Fruit fly (Drosophila melanogaster): ENCODE results near the gene GstD10.

The GstD10 gene

DNA sequence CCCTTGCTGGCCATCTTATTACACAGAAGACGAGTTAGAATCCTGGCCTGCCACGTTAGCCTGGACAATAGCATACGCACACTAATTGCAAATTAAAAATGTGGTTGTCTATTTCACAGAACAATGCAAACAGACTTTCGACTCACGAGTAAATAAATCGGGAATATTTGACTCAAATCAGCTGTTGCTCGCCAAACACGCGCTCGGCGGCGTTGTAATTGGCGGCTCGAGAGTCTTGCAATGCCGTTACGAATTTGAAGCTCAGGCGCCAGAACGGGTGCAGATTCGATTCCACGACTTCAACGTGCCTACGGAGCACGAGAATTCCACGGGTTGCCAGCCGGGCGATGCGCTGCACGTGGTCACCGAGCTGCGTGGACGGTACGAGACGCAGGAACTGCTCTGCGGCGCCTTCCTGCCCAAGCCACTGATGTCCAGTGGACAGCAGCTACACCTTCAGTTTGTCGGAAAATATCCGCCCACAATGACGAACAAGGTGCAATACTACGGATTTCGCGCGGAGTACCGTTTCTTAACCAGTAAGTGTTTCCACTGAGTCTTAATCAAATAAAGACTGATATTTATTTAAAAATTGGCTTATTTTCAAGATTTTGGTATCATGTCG is 36.2 kb upstream of the GstD10 start, which contains the start of gene DNAlig3:
Gene DNAlig3 (minus strand): TSS at position 168 of the 625 bp plus-strand sequence.
- TF ChIP-seq brk (GFP tag; optimal IDR thresholded peaks at IDR 0.05) (no peak), dsf (GFP tag; optimal IDR thresholded peaks at IDR 0.05; ENCODE audit: borderline replicate concordance) (no peak), Vsx2 (GFP tag; optimal IDR thresholded peaks at IDR 0.05; ENCODE audit: partially characterized antibody) (no peak), Rel (GFP tag; optimal IDR thresholded peaks at IDR 0.05) (no peak), Rel (tag; optimal IDR thresholded peaks at IDR 0.05) (peak; percentile 83), CG9705 (GFP tag; optimal IDR thresholded peaks at IDR 0.05) (no peak), jim (GFP tag; optimal IDR thresholded peaks at IDR 0.05) (no peak)

DNA sequence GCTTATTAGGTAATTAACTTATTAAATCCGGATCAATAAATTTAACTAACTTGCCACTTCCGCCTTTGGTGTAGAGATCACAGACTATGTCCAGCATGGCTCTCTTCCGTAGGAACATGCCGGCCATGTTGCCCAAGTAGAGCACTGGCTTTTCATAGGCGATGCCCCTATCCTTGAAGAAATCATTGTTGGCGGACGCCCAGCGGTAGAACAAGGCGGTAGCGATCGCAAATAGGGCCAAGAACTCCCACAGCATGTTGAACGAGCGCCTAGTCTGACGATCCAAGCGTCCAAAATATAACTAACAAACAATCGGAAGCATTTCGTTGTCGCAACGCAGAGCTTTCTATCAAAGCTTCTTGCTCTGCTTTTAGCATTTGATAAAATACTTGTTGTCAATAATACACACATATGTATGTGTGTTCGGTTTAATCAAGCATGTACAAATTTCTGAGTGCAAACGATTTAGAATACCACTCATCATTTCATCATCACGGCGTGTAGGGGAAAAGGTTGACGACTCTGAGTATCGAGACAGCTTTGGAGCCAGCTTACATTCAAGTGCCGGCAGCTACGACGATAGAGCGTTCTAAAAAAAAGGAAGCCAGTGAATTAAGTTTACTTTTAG is 33.2 kb upstream of the GstD10 start, which contains the start of gene Cyp9f3:
Gene Cyp9f3 (minus strand): TSS at position 310 of the 628 bp plus-strand sequence.
- TF ChIP-seq Hr83 (GFP tag; optimal IDR thresholded peaks at IDR 0.05; ENCODE audit: poor library complexity, severe bottlenecking) (no peak), Vsx2 (GFP tag; optimal IDR thresholded peaks at IDR 0.05; ENCODE audit: partially characterized antibody) (peak; percentile 20), CrebA (GFP tag; optimal IDR thresholded peaks at IDR 0.05; ENCODE audit: borderline replicate concordance) (peak; percentile 32), rgr (GFP tag; optimal IDR thresholded peaks at IDR 0.05) (peak; percentile 9)

DNA sequence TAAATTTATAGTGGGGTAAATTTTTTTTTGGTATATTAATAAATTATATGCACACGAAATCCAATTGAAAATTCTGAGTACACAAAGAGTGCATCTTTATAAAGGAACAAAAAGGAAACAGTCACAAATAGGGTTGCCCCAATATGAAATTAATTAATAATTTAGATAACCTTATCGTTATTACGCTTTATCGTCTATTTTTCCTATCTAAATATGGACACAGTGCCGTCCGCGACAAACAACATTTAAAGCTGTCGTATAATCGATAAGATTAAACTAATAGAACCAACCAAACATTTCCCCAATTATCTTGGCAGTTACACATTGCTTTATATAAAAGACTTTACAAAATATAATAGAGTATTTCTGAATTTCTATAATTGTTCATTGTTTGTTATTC is 32.5 kb upstream of the GstD10 start:
- TF ChIP-seq br (GFP tag; optimal IDR thresholded peaks at IDR 0.05) (no peak), Hr83 (GFP tag; optimal IDR thresholded peaks at IDR 0.05; ENCODE audit: poor library complexity, severe bottlenecking) (no peak), jim (GFP tag; optimal IDR thresholded peaks at IDR 0.05) (no peak), ey (GFP tag; optimal IDR thresholded peaks at IDR 0.05) (no peak), CG9705 (GFP tag; optimal IDR thresholded peaks at IDR 0.05) (no peak), dmrt93B (GFP tag; optimal IDR thresholded peaks at IDR 0.05) (no peak), Hnf4 (GFP tag; optimal IDR thresholded peaks at IDR 0.05) (no peak), foxo (GFP tag; optimal IDR thresholded peaks at IDR 0.05) (no peak), OdsH (GFP tag; optimal IDR thresholded peaks at IDR 0.05) (no peak), sv (GFP tag; optimal IDR thresholded peaks at IDR 0.05) (no peak), Hr78 (GFP tag; optimal IDR thresholded peaks at IDR 0.05) (no peak), dsf (GFP tag; optimal IDR thresholded peaks at IDR 0.05; ENCODE audit: borderline replicate concordance) (no peak), HLH106 (tag; optimal IDR thresholded peaks at IDR 0.05) (no peak), sage (GFP tag; optimal IDR thresholded peaks at IDR 0.05) (peak; percentile 38), dl (GFP tag; optimal IDR thresholded peaks at IDR 0.05; ENCODE audit: insufficient read depth in 1 of 2, partially characterized antibody in 2 of 2) (no peak), h (GFP tag; optimal IDR thresholded peaks at IDR 0.05) (peak; percentile 24), tai (GFP tag; optimal IDR thresholded peaks at IDR 0.05) (no peak), fru (GFP tag; optimal IDR thresholded peaks at IDR 0.05) (no peak), psq (GFP tag; optimal IDR thresholded peaks at IDR 0.05) (no peak), rgr (GFP tag; optimal IDR thresholded peaks at IDR 0.05) (no peak), CrebA (GFP tag; optimal IDR thresholded peaks at IDR 0.05; ENCODE audit: borderline replicate concordance) (peak; percentile 28), woc (GFP tag; optimal IDR thresholded peaks at IDR 0.05) (no peak)

DNA sequence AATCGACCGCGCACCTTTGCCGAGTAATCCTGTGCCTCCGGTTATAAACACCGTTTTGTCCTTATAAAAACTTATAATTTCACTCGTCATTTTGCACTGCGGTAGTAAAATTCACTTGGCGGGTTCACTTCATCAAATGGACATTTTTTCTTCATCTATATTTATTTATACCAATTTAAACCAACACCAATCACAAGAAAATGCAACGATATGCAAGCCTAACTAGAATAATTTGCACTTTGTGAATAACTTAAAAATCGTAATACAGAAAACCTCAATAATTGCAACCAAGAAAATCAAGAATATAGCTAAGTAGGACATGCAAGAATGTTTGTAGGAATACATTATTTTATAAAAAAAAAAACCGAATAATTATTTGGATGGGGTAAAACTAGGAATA is 30.3 kb upstream of the GstD10 start, which contains the start of the genes CG10096 and CG10097:
Gene CG10096 (minus strand): TSS at position 101 of the 400 bp plus-strand sequence.
Gene CG10097 (minus strand): TSS at position 101 of the 400 bp plus-strand sequence.
- no peak for TF ChIP-seq Hr83 (GFP tag; optimal IDR thresholded peaks at IDR 0.05; ENCODE audit: poor library complexity, severe bottlenecking)
- no peak for TF ChIP-seq dsf (GFP tag; optimal IDR thresholded peaks at IDR 0.05; ENCODE audit: borderline replicate concordance)
- TF ChIP-seq Hr78 (GFP tag; optimal IDR thresholded peaks at IDR 0.05), result no peak
- TF ChIP-seq br (GFP tag; optimal IDR thresholded peaks at IDR 0.05), result no peak
- no peak for TF ChIP-seq Dif (GFP tag; optimal IDR thresholded peaks at IDR 0.05; ENCODE audit: partially characterized antibody)
- no peak for TF ChIP-seq Jra (GFP tag; optimal IDR thresholded peaks at IDR 0.05)
- no peak for TF ChIP-seq Sp1 (GFP tag; optimal IDR thresholded peaks at IDR 0.05)
- TF ChIP-seq ey (GFP tag; optimal IDR thresholded peaks at IDR 0.05), result no peak
- TF ChIP-seq sv (GFP tag; optimal IDR thresholded peaks at IDR 0.05), result no peak
- TF ChIP-seq foxo (GFP tag; optimal IDR thresholded peaks at IDR 0.05), result no peak
- TF ChIP-seq Abd-B (GFP tag; optimal IDR thresholded peaks at IDR 0.05), result no peak
- TF ChIP-seq GATAd (GFP tag; optimal IDR thresholded peaks at IDR 0.05), result no peak
- no peak for TF ChIP-seq N (GFP tag; optimal IDR thresholded peaks at IDR 0.05)
- TF ChIP-seq Mio (GFP tag; optimal IDR thresholded peaks at IDR 0.05), result no peak
- TF ChIP-seq HLH106 (tag; optimal IDR thresholded peaks at IDR 0.05), result no peak
- no peak for TF ChIP-seq h (GFP tag; optimal IDR thresholded peaks at IDR 0.05)
- TF ChIP-seq CG32264 (GFP tag; optimal IDR thresholded peaks at IDR 0.05), result no peak
- no peak for TF ChIP-seq psq (GFP tag; optimal IDR thresholded peaks at IDR 0.05)
- no peak for TF ChIP-seq tai (GFP tag; optimal IDR thresholded peaks at IDR 0.05)
